Fruit fly (Drosophila melanogaster) whole organism, pupa: Measurements from ENCODE around the gene Best2.

Experiments
- CG10348 ChIP-seq: fragments of 200-800 bp; sonication (Bioruptor generic); IDR thresholded peaks from 2 replicates; pipeline ENCODE4 v1.3.6; 2022; ENCODE audit warnings: missing biosample characterization, missing genetic modification characterization
- CG12605 ChIP-seq: fragments of 200-800 bp; sonication (Bioruptor generic); IDR thresholded peaks from 2 replicates; pipeline ENCODE4 v1.3.6; 2022; ENCODE audit warnings: missing biosample characterization, missing genetic modification characterization
- CG13204 ChIP-seq: fragments of 200-800 bp; sonication (Bioruptor generic); optimal IDR thresholded peaks from 2 replicates; lab custom pipeline; 2018; ENCODE audit warnings: missing biosample characterization, mild to moderate bottlenecking, missing genetic modification characterization, moderate library complexity
- CG14655 ChIP-seq: fragments of 200-800 bp; sonication (Bioruptor generic); optimal IDR thresholded peaks from 3 replicates; lab custom pipeline; 2017; ENCODE audit warnings: mild to moderate bottlenecking, missing biosample characterization, missing genetic modification reagents, missing genetic modification characterization
- CG15710 ChIP-seq: fragments of 200-800 bp; sonication (Bioruptor generic); optimal IDR thresholded peaks from 2 replicates; lab custom pipeline; 2018; ENCODE audit warnings: missing biosample characterization, mild to moderate bottlenecking, missing genetic modification characterization, moderate library complexity
- CG17806 ChIP-seq: fragments of 200-800 bp; sonication (Bioruptor generic); optimal IDR thresholded peaks from 2 replicates; lab custom pipeline; 2018; ENCODE audit warnings: missing biosample characterization, mild to moderate bottlenecking, missing genetic modification characterization, moderate library complexity
- CG32121 ChIP-seq: fragments of 200-800 bp; sonication (Bioruptor generic); IDR thresholded peaks from 2 replicates; pipeline ENCODE4 v1.3.6; 2022; ENCODE audit warnings: missing biosample characterization, missing genetic modification characterization
- CG34367 ChIP-seq: fragments of 200-800 bp; sonication (Bioruptor generic); optimal IDR thresholded peaks from 2 replicates; lab custom pipeline; 2018; ENCODE audit warnings: missing biosample characterization, mild to moderate bottlenecking, missing genetic modification characterization
- CG4496 ChIP-seq: fragments of 200-800 bp; sonication (Bioruptor generic); IDR thresholded peaks from 3 replicates; pipeline ENCODE4 v1.3.6; 2022; ENCODE audit warnings: missing biosample characterization, missing genetic modification characterization
- CG8159 ChIP-seq: fragments of 200-800 bp; sonication (Bioruptor generic); optimal IDR thresholded peaks from 3 replicates; lab custom pipeline; 2018; ENCODE audit warnings: missing biosample characterization, mild to moderate bottlenecking, missing genetic modification characterization, moderate library complexity
- CG8301 ChIP-seq: fragments of 200-800 bp; sonication (Bioruptor generic); optimal IDR thresholded peaks from 2 replicates; lab custom pipeline; 2018; ENCODE audit warnings: missing biosample characterization, mild to moderate bottlenecking, missing genetic modification characterization
- CG9948 ChIP-seq: fragments of 200-800 bp; sonication (Bioruptor generic); optimal IDR thresholded peaks from 2 replicates; lab custom pipeline; 2018; ENCODE audit warnings: missing biosample characterization, mild to moderate bottlenecking, missing genetic modification characterization, moderate library complexity
- D1 ChIP-seq: fragments of 200-800 bp; sonication (Bioruptor generic); optimal IDR thresholded peaks from 2 replicates; lab custom pipeline; 2018; ENCODE audit warnings: missing biosample characterization, mild to moderate bottlenecking, missing genetic modification characterization, moderate library complexity
- EcR ChIP-seq: fragments of 200-800 bp; sonication (Bioruptor generic); optimal IDR thresholded peaks from 3 replicates; lab custom pipeline; 2019; ENCODE audit warnings: missing biosample characterization, missing genetic modification characterization, mild to moderate bottlenecking, moderate library complexity, missing genetic modification reagents
- Ets98B ChIP-seq: fragments of 200-800 bp; sonication (Bioruptor generic); IDR thresholded peaks from 2 replicates; pipeline ENCODE4 v1.3.6; 2022; ENCODE audit warnings: missing biosample characterization, missing genetic modification characterization
- Pif1A ChIP-seq: fragments of 200-800 bp; sonication (Bioruptor generic); optimal IDR thresholded peaks from 3 replicates; lab custom pipeline; 2016; ENCODE audit warnings: missing biosample characterization, missing genetic modification characterization
- Pif1B ChIP-seq: fragments of 200-800 bp; sonication (Bioruptor generic); optimal IDR thresholded peaks from 3 replicates; lab custom pipeline; 2016; ENCODE audit warnings: missing biosample characterization, missing genetic modification characterization
- Snoo ChIP-seq: fragments of 200-800 bp; sonication (Bioruptor generic); optimal IDR thresholded peaks from 3 replicates; lab custom pipeline; 2017; ENCODE audit warnings: missing biosample characterization, mild to moderate bottlenecking, missing genetic modification characterization, inconsistent platforms
- fd96Ca ChIP-seq: fragments of 200-800 bp; sonication (Bioruptor generic); IDR thresholded peaks from 3 replicates; pipeline ENCODE4 v1.3.6; 2022; ENCODE audit warnings: missing biosample characterization, missing genetic modification characterization
- gl ChIP-seq: fragments of 200-800 bp; sonication (Bioruptor generic); optimal IDR thresholded peaks from 2 replicates; lab custom pipeline; 2018; ENCODE audit warnings: missing biosample characterization, mild to moderate bottlenecking, missing genetic modification characterization
- rn ChIP-seq: fragments of 200-800 bp; sonication (Bioruptor generic); IDR thresholded peaks from 2 replicates; pipeline ENCODE4 v1.3.6; 2022; ENCODE audit warnings: missing biosample characterization, missing genetic modification characterization

The Best2 gene

DNA sequence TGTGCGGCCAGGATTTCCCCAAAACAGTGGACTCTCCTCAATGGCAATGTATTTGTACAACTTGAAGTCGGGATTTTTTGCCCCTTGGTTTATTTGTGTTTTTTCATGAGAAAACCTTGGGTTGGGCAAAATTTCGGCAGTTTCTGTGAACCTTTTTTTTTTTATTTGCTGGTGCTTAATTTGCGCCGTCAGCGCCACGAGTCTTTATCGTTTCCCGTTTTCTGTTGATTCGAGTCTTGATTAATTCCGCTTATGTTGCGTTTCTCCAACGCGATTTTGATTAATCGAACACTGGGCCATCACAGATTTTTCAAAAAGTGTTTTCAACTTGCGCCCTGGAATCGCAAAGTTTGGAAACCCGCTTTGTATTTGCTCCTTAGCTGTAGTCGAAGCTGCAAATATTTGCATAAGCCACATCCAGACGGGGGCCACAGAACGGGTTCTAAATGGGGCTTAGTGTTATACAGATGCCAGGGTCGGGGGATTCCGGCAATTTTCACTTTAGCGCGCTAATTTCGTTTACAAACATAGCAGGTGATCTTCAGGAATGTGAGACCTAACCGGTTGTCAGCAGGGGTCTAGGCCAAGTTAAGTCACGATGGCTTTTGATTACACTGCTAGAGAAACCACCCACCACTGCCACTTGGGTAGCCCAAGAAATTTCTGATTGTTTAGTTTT is 1.9 kb downstream of the Best2 start:
- TF ChIP-seq CG34367 (tag; lab: Kevin White, UChicago): no peak
- no peak for TF ChIP-seq CG9948
- no peak for TF ChIP-seq Snoo (tag; lab: Kevin White, UChicago)
- peak; percentile 7 for TF ChIP-seq CG8301 (tag; lab: Kevin White, UChicago)
- no peak for TF ChIP-seq gl (tag; lab: Kevin White, UChicago)

DNA sequence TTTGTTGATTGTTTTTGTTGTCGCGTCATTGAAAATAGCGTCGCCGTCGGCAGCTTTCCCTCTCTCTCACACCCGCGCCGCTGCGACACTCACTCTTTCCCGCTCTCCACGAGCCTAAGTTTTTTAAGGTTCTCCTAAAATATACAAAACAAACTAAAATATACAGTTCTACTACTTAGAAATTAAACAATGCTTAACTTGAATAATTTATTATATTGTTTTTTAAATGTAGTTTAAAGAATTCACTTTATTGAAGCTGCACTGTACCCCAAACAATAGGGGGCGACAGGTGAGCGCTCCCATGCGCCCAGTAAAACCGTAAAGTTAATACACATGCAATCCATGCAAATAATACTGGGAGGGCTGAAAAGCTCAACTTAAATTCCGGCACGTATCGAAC is 2.7 kb downstream of the Best2 start:
- TF ChIP-seq CG34367 (tag; lab: Kevin White, UChicago) (no peak), Snoo (tag; lab: Kevin White, UChicago) (no peak), Pif1B (GFP tag; lab: Kevin White, UChicago) (no peak), Ets98B (no peak), EcR (GFP tag; lab: Kevin White, UChicago) (no peak), CG13204 (GFP tag; lab: Kevin White, UChicago) (no peak)

DNA sequence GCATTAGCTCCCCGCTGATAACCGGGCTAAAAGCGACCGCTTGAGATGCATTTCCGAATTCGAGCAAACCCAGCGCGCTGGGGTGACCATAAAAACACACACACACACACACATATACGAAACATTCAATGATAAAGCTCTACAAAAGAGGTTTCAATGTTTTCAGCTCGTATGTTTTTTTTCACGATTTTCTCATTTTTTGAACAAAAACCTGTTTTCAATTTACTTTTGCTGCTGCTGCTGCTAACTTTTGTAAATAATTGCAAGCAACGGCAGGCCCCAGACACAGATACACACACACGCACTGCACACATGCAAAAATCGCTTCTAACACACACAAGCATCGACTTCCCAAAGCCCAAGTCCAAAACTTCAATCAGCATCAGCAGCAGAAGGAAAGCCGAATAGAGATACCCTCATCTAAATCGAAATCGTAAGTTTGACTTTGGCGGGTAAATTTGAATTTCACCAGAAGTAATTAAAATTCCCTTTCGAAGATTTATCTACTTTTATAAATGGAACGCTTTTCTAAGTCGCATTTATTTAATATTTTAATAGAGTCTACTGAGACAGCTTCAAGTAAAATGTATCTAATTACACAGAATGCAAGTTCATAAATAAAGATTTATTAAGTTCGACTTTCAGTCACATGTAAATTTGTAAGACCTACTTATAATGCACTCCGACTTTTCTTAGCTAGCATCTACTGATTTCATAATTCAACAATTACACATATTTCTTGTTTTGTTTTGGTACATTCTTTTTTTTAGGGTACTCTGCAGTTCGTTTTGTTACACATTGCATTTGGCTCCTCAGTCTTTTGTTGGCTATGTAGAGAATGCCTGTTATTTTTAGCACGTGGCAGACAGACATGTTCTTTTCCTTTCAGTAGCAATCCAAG is 7.0 kb downstream of the Best2 start:
- peak; percentile 56; the same call in 1 of the 2 replicates for TF ChIP-seq CG32121
- TF ChIP-seq fd96Ca (GFP tag; lab: Robert Waterston, UW): peak; percentile 63; the same call in 2 of the 3 replicates
- TF ChIP-seq CG8159 (tag; lab: Kevin White, UChicago): no peak
- TF ChIP-seq EcR (GFP tag; lab: Kevin White, UChicago): no peak
- peak; percentile 39 for TF ChIP-seq CG14655 (GFP tag; lab: Kevin White, UChicago)
- no peak for TF ChIP-seq D1
- peak; percentile 58; the same call in 2 of the 3 replicates for TF ChIP-seq CG4496
- TF ChIP-seq CG15710 (tag; lab: Kevin White, UChicago): no peak
- peak; percentile 68 for TF ChIP-seq Ets98B
- no peak for TF ChIP-seq Pif1B (GFP tag; lab: Kevin White, UChicago)
- no peak for TF ChIP-seq CG34367 (tag; lab: Kevin White, UChicago)
- peak; percentile 2 for TF ChIP-seq CG9948
- peak; percentile 4 for TF ChIP-seq Pif1A (GFP tag; lab: Kevin White, UChicago)
- no peak for TF ChIP-seq gl (tag; lab: Kevin White, UChicago)
- no peak for TF ChIP-seq CG10348 (GFP tag; lab: Robert Waterston, UW)
- no peak for TF ChIP-seq CG8301 (tag; lab: Kevin White, UChicago)
- peak; percentile 71 for TF ChIP-seq CG12605
- no peak for TF ChIP-seq rn (GFP tag; lab: Robert Waterston, UW)
- TF ChIP-seq Snoo (tag; lab: Kevin White, UChicago): no peak
- TF ChIP-seq CG13204 (GFP tag; lab: Kevin White, UChicago): peak; percentile 37
- TF ChIP-seq CG17806 (tag; lab: Kevin White, UChicago): no peak

DNA sequence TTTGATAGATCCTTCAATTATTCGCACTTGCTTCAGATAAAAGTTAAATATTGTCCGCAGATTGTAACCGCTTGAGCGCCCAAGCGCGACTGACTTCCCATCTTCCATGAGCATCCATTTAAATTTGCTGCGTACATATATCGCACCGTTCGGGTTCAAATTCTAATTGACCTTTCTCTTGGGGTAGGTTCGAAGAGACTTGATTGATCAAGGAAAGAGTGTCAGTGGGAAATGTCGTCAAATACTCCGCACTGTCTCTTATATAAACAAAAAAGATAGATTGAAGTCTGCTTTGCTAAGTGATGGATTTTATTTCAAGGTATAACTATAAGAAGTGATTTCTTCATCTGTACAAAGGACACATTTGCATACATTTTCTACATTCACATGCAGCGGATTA is 10.8 kb downstream of the Best2 start, which contains the start of gene Mdr65:
TSS of gene Mdr65 (minus strand) at position 101 of the 400 bp plus-strand sequence.
- TF ChIP-seq CG8301 (tag; lab: Kevin White, UChicago): no peak
- TF ChIP-seq CG13204 (GFP tag; lab: Kevin White, UChicago): no peak
- no peak for TF ChIP-seq Pif1B (GFP tag; lab: Kevin White, UChicago)
- no peak for TF ChIP-seq gl (tag; lab: Kevin White, UChicago)
- no peak for TF ChIP-seq EcR (GFP tag; lab: Kevin White, UChicago)
- TF ChIP-seq CG17806 (tag; lab: Kevin White, UChicago): no peak
- no peak for TF ChIP-seq CG15710 (tag; lab: Kevin White, UChicago)
- TF ChIP-seq CG9948: no peak

DNA sequence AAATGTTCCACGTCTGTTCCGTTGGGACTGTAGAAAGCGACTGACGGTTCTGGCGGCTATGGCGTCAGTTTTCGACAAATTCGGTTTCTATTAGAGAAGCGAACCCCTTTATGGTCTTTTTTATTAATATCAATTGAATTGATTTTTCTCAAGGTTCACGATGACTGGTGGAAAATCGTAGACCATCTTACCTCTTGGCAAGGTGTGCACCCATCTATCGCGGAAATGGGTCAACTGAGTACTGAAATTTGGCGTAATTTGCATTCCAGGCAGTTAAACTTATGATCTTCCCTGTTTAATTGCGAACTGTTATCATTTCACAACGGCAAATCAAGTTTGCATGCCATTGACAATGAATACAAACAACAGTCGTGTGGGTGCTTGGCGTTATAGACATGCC is 16.5 kb downstream of the Best2 start, which contains the start of gene CG10226:
TSS of gene CG10226 (minus strand) at position 101 of the 400 bp plus-strand sequence.
- no peak for TF ChIP-seq CG8301 (tag; lab: Kevin White, UChicago)
- no peak for TF ChIP-seq Ets98B
- TF ChIP-seq CG32121: no peak
- TF ChIP-seq rn (GFP tag; lab: Robert Waterston, UW): no peak
- TF ChIP-seq Pif1B (GFP tag; lab: Kevin White, UChicago): no peak
- TF ChIP-seq CG17806 (tag; lab: Kevin White, UChicago): no peak

DNA sequence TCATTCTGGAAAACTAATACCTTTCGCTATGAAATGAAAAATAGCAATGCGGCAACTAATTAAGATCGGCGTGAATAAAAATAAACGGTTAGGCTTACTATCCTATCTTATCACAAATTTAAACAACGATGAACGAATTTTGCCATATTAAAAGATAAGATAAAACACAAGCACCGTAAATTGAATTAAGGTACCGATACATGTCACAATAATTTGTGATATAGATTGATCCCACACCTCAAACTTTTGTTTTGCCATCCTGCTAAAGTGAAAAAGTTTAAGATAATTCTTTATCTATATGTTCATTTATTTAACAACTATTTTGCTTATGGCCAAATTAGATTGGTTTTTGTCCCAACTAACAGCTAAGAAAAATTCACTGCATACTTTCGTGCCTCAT is 22.4 kb downstream of the Best2 start, which contains the start of gene CG42714:
TSS of gene CG42714 (minus strand) at position 22 of the 400 bp plus-strand sequence.
- TF ChIP-seq CG8301 (tag; lab: Kevin White, UChicago) (no peak), gl (tag; lab: Kevin White, UChicago) (no peak), CG10348 (GFP tag; lab: Robert Waterston, UW) (no peak), D1 (no peak), CG17806 (tag; lab: Kevin White, UChicago) (no peak), fd96Ca (GFP tag; lab: Robert Waterston, UW) (no peak), EcR (GFP tag; lab: Kevin White, UChicago) (no peak), rn (GFP tag; lab: Robert Waterston, UW) (no peak), Pif1B (GFP tag; lab: Kevin White, UChicago) (no peak)
